Worm (Caenorhabditis elegans) whole organism, L3 larva: ENCODE data around the gene F54B8.4.

ENCODE experiments used
- R02D3.7 ChIP-seq: fragments of 150-350 bp; optimal IDR thresholded peaks from 2 replicates; lab custom pipeline; 2014; ENCODE audit warnings: missing biosample characterization, missing genetic modification characterization
- aly-2 ChIP-seq: fragments of 150-350 bp; optimal IDR thresholded peaks from 2 replicates; lab custom pipeline; 2014; ENCODE audit warnings: missing biosample characterization, missing genetic modification characterization
- ceh-28 ChIP-seq: fragments of 150-350 bp; optimal IDR thresholded peaks from 2 replicates; lab custom pipeline; 2014; ENCODE audit warnings: missing biosample characterization, missing genetic modification reagents, missing genetic modification characterization
- egl-27 ChIP-seq: sonication (generic microtip); optimal IDR thresholded peaks from 4 replicates; lab custom pipeline; 2017; ENCODE audit warnings: missing biosample characterization, missing genetic modification reagents, missing genetic modification characterization
- elt-2 ChIP-seq: sonication (generic microtip); optimal IDR thresholded peaks from 2 replicates; lab custom pipeline; 2016; ENCODE audit warnings: missing genetic modification reagents, mild to moderate bottlenecking, missing genetic modification characterization, missing compliant biosample characterization
- elt-3 ChIP-seq, 3 experiments: fragments of 150-350 bp in 1 of 3; sonication (generic microtip) in 2 of 3; optimal IDR thresholded peaks; 2 replicates in 2 of 3; 4 replicates in 1 of 3; lab custom pipeline; 2014 to 2017; ENCODE audit warnings: missing biosample characterization in 3 of 3, missing genetic modification characterization in 3 of 3
- nfya-1 ChIP-seq: sonication (generic microtip); optimal IDR thresholded peaks from 2 replicates; lab custom pipeline; 2017; ENCODE audit warnings: missing genetic modification characterization, mild to moderate bottlenecking, missing compliant biosample characterization, antibody characterized with exemption, moderate library complexity; ENCODE audit not compliant: insufficient read depth
- nhr-23 ChIP-seq: fragments of 150-350 bp; optimal IDR thresholded peaks from 2 replicates; lab custom pipeline; 2014; ENCODE audit warnings: missing biosample characterization, missing genetic modification reagents, missing genetic modification characterization
- pqm-1 ChIP-seq: fragments of 150-350 bp; optimal IDR thresholded peaks from 2 replicates; lab custom pipeline; 2017; ENCODE audit warnings: missing biosample characterization, missing genetic modification characterization, inconsistent platforms
- unc-39 ChIP-seq: sonication (generic microtip); optimal IDR thresholded peaks from 4 replicates; lab custom pipeline; 2017; ENCODE audit warnings: missing biosample characterization, missing genetic modification characterization
- unc-62 ChIP-seq: fragments of 150-350 bp; sonication (generic microtip); optimal IDR thresholded peaks from 4 replicates; lab custom pipeline; 2014; ENCODE audit warnings: missing biosample characterization, missing genetic modification reagents, missing genetic modification characterization
- ztf-4 ChIP-seq: fragments of 150-350 bp; optimal IDR thresholded peaks from 2 replicates; lab custom pipeline; 2014; ENCODE audit warnings: missing biosample characterization, missing genetic modification characterization

Gene F54B8.4

ce11 chrV:15865839-15866238 lies 49.7 kb downstream of the F54B8.4 start, which contains the start of gene srh-293:
Gene srh-293, plus strand, starts transcription at chrV:15866139.
- TF ChIP-seq pqm-1 (tag; lab: Kevin White, UChicago), result no peak
- no peak for TF ChIP-seq elt-2
- TF ChIP-seq ztf-4 (tag; lab: Kevin White, UChicago), result no peak
- TF ChIP-seq R02D3.7 (tag; lab: Kevin White, UChicago), result no peak
- no peak for TF ChIP-seq aly-2 (tag; lab: Kevin White, UChicago)
- TF ChIP-seq nhr-23 (tag; lab: Kevin White, UChicago), result no peak
- no peak for TF ChIP-seq unc-62 (GFP tag; lab: Kevin White, UChicago)
- TF ChIP-seq ceh-28 (tag; lab: Kevin White, UChicago), result no peak
- TF ChIP-seq nfya-1 (tag; lab: Kevin White, UChicago), result no peak
- no peak for TF ChIP-seq unc-39
- no peak for TF ChIP-seq egl-27 (tag; lab: Kevin White, UChicago)
- no peak for TF ChIP-seq elt-3 (tag; optimal IDR thresholded peaks at IDR 0.05; lab: Kevin White, UChicago)
